Worm (Caenorhabditis elegans): ENCODE data around the gene Y37E11B.5.

The Y37E11B.5 gene

ce11 chrIV:3611845-3612244, 13.5 kb upstream of the Y37E11B.5 start (continued):
- TF ChIP-seq mel-28 (tag; optimal IDR thresholded peaks at IDR 0.05; ENCODE audit: borderline replicate concordance) (no peak), lin-40 (tag; optimal IDR thresholded peaks at IDR 0.05) (peak; percentile 23), let-526 (GFP tag; IDR thresholded peaks at IDR 0.05) (peak; percentile 38; the same call in 1 of the 2 replicates), snpc-3.4 (tag; optimal IDR thresholded peaks at IDR 0.05) (no peak), ceh-100 (GFP tag; IDR thresholded peaks at IDR 0.05) (no peak), mcd-1 (GFP tag; IDR thresholded peaks at IDR 0.05) (peak; percentile 36; the same call in 1 of the 2 replicates), madf-10 (tag; optimal IDR thresholded peaks at IDR 0.05) (peak; percentile 42), bed-1 (GFP tag; IDR thresholded peaks at IDR 0.05) (no peak), nfyb-1 (GFP tag; IDR thresholded peaks at IDR 0.05) (peak; percentile 74), atf-7 (tag; optimal IDR thresholded peaks at IDR 0.05) (peak; percentile 53), dox-1 (GFP tag; IDR thresholded peaks at IDR 0.05) (peak; percentile 75), tbp1 (GFP tag; optimal IDR thresholded peaks at IDR 0.05) (peak; percentile 50), T26A5.8 (tag; optimal IDR thresholded peaks at IDR 0.05) (no peak), hlh-26 (GFP tag; conservative IDR thresholded peaks at IDR 0.05) (no peak), C06A6.2 (GFP tag; conservative IDR thresholded peaks at IDR 0.05) (0 out of 2 replicates have a peak, but pooled peaks have one; percentile 12), sptf-2 (GFP tag; optimal IDR thresholded peaks at IDR 0.05) (peak; percentile 44), pbrm-1 (GFP tag; IDR thresholded peaks at IDR 0.05) (no peak), B0261.1 (tag; optimal IDR thresholded peaks at IDR 0.05) (no peak), K11D2.4 (GFP tag; IDR thresholded peaks at IDR 0.05) (0 out of 2 replicates have a peak, but pooled peaks have one; percentile 53), egl-44 (GFP tag; IDR thresholded peaks at IDR 0.05) (peak; percentile 55; the same call in 1 of the 2 replicates), nhr-179 (tag; optimal IDR thresholded peaks at IDR 0.05) (no peak), lin-54 (GFP tag; optimal IDR thresholded peaks at IDR 0.05) (peak; percentile 32)

ce11 chrIV:3610987-3611386, 12.6 kb upstream of the Y37E11B.5 start:
- TF ChIP-seq lsy-27 (tag; optimal IDR thresholded peaks at IDR 0.05; ENCODE audit: borderline replicate concordance, insufficient read depth) = no peak
- TF ChIP-seq Y67H2A.10 (GFP tag; conservative IDR thresholded peaks at IDR 0.05) = no peak
- TF ChIP-seq xnd-1 (tag; optimal IDR thresholded peaks at IDR 0.05) = no peak
- no peak for TF ChIP-seq snpc-4 (GFP tag; optimal IDR thresholded peaks at IDR 0.05)
- TF ChIP-seq snpc-4 (tag; optimal IDR thresholded peaks at IDR 0.05) = no peak
- TF ChIP-seq nhr-27 (tag; optimal IDR thresholded peaks at IDR 0.05) = no peak
- TF ChIP-seq nhr-120 (GFP tag; IDR thresholded peaks at IDR 0.05) = no peak
- TF ChIP-seq F22D6.2 (tag; optimal IDR thresholded peaks at IDR 0.05) = no peak
- no peak; the same call in 1 of the 2 replicates for TF ChIP-seq B0336.3 (GFP tag; IDR thresholded peaks at IDR 0.05)
- TF ChIP-seq lin-26 (GFP tag; IDR thresholded peaks at IDR 0.05) = no peak
- TF ChIP-seq ztf-3 (GFP tag; optimal IDR thresholded peaks at IDR 0.05) = no peak
- TF ChIP-seq madf-8 (GFP tag; conservative IDR thresholded peaks at IDR 0.05) = no peak

- TF ChIP-seq nhr-80 (tag; optimal IDR thresholded peaks at IDR 0.05) (no peak), tbp1 (GFP tag; optimal IDR thresholded peaks at IDR 0.05) (no peak), B0261.1 (tag; optimal IDR thresholded peaks at IDR 0.05) (no peak), snpc-4 (GFP tag; optimal IDR thresholded peaks at IDR 0.05) (no peak), snpc-4 (tag; optimal IDR thresholded peaks at IDR 0.05) (no peak), B0035.1 (tag; optimal IDR thresholded peaks at IDR 0.05) (no peak), K11D2.4 (GFP tag; IDR thresholded peaks at IDR 0.05) (no peak), ceh-91 (GFP tag; IDR thresholded peaks at IDR 0.05) (no peak), tlf-1 (GFP tag; optimal IDR thresholded peaks at IDR 0.05) (peak; percentile 44), efl-1 (GFP tag; optimal IDR thresholded peaks at IDR 0.05) (no peak), Y53G8AR.9 (GFP tag; conservative IDR thresholded peaks at IDR 0.05) (peak; percentile 31; the same call in 1 of the 2 replicates), mcd-1 (GFP tag; IDR thresholded peaks at IDR 0.05) (no peak), egl-18 (GFP tag; IDR thresholded peaks at IDR 0.05) (no peak), F49E8.2 (tag; optimal IDR thresholded peaks at IDR 0.05; ENCODE audit: insufficient read depth) (no peak), unc-62 (GFP tag; optimal IDR thresholded peaks at IDR 0.05) (no peak), hlh-12 (tag; optimal IDR thresholded peaks at IDR 0.05) (no peak), egl-44 (GFP tag; IDR thresholded peaks at IDR 0.05) (no peak), hmg-1.2 (GFP tag; IDR thresholded peaks at IDR 0.05) (no peak), ztf-22 (GFP tag; optimal IDR thresholded peaks at IDR 0.05) (no peak), madf-10 (tag; optimal IDR thresholded peaks at IDR 0.05) (peak; percentile 1)
These were observed 10.3 kb upstream of the Y37E11B.5 start for ce11 chrIV:3608547-3609222.
